Fruit fly (Drosophila melanogaster): Measurements from ENCODE around the gene Nbr.

The Nbr gene

DNA sequence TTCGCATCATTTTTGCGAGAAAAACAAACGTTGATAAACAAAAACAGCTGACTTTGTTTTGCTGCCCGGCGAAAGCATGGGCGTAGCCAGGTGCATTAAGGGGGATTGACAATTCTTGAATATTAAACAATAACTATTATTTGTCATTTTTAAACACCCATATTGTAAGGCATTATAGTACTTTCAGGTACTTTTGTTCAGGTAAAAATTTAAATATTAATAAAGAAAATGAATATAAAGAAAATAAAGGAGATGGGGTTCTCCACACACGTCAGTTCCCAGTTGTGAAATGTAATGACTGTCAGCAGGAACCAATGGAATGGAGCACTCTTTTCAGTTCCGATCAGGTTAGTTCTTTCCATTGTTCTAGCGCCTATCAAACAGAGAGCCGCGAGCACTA lies 4.3 kb downstream of the Nbr start, which contains the start of the genes Coq3 and Pld3 (continued):
- TF ChIP-seq CG8478 (optimal IDR thresholded peaks at IDR 0.05) (no peak), Lhr (GFP tag; optimal IDR thresholded peaks at IDR 0.05) (peak; percentile 36), Gsc (GFP tag; IDR thresholded peaks at IDR 0.05) (no peak), CG2678 (tag; optimal IDR thresholded peaks at IDR 0.05) (peak; percentile 90), CHES-1-like (GFP tag; optimal IDR thresholded peaks at IDR 0.05) (peak; percentile 68), Fer2 (tag; optimal IDR thresholded peaks at IDR 0.05) (peak; percentile 71), CG8924 (tag; optimal IDR thresholded peaks at IDR 0.05) (peak; percentile 83), CG6272 (GFP tag; IDR thresholded peaks at IDR 0.05) (0 out of 2 replicates have a peak, but pooled peaks have one; percentile 44), CG16815 (GFP tag; optimal IDR thresholded peaks at IDR 0.05) (peak; percentile 73), Max (GFP tag; optimal IDR thresholded peaks at IDR 0.05) (peak; percentile 72), nerfin-1 (tag; optimal IDR thresholded peaks at IDR 0.05) (peak; percentile 67), H15 (GFP tag; IDR thresholded peaks at IDR 0.05) (peak; percentile 70; the same call in 2 of the 3 replicates), usp (GFP tag; optimal IDR thresholded peaks at IDR 0.05) (no peak), CG4360 (GFP tag; IDR thresholded peaks at IDR 0.05) (peak; percentile 56; the same call in 1 of the 2 replicates), Trl (optimal IDR thresholded peaks at IDR 0.05) (no peak), Trl (GFP tag; optimal IDR thresholded peaks at IDR 0.05) (peak; percentile 72), CG34422 (GFP tag; IDR thresholded peaks at IDR 0.05) (peak; percentile 77), HmgZ (tag; optimal IDR thresholded peaks at IDR 0.05) (peak; percentile 89), gcm (GFP tag; optimal IDR thresholded peaks at IDR 0.05) (peak; percentile 67), Hr51 (GFP tag; optimal IDR thresholded peaks at IDR 0.05) (peak; percentile 69 to 82), CG2129 (GFP tag; IDR thresholded peaks at IDR 0.05; ENCODE audit: partially characterized antibody) (no peak), CG33557 (GFP tag; optimal IDR thresholded peaks at IDR 0.05) (peak; percentile 54), CoRest (tag; optimal IDR thresholded peaks at IDR 0.05) (peak; percentile 82), CG10959 (GFP tag; IDR thresholded peaks at IDR 0.05) (peak; percentile 46), CG4282 (GFP tag; optimal IDR thresholded peaks at IDR 0.05) (no peak), ind (GFP tag; optimal IDR thresholded peaks at IDR 0.05) (peak; percentile 89), Hmr (GFP tag; optimal IDR thresholded peaks at IDR 0.05) (peak; percentile 89), CG15269 (tag; optimal IDR thresholded peaks at IDR 0.05) (peak; percentile 84), Tbp (GFP tag; optimal IDR thresholded peaks at IDR 0.05) (no peak), CG18599 (GFP tag; optimal IDR thresholded peaks at IDR 0.05) (peak; percentile 93), MESR4 (GFP tag; optimal IDR thresholded peaks at IDR 0.05) (peak; percentile 16), Atf6 (GFP tag; IDR thresholded peaks at IDR 0.05) (peak; percentile 64), mam (GFP tag; optimal IDR thresholded peaks at IDR 0.05) (peak; percentile 83), CG18619 (GFP tag; optimal IDR thresholded peaks at IDR 0.05) (peak; percentile 73), seq (GFP tag; IDR thresholded peaks at IDR 0.05) (peak; percentile 50; the same call in 1 of the 2 replicates), wek (GFP tag; optimal IDR thresholded peaks at IDR 0.05) (peak; percentile 30), CG10979 (tag; optimal IDR thresholded peaks at IDR 0.05) (peak; percentile 80), Xrp1 (GFP tag; IDR thresholded peaks at IDR 0.05) (peak; percentile 90), slp2 (GFP tag; optimal IDR thresholded peaks at IDR 0.05) (peak; percentile 48), CG18262 (tag; optimal IDR thresholded peaks at IDR 0.05) (peak; percentile 82), grn (GFP tag; optimal IDR thresholded peaks at IDR 0.05) (no peak), CG17912 (GFP tag; optimal IDR thresholded peaks at IDR 0.05) (peak; percentile 35), CG32772 (GFP tag; IDR thresholded peaks at IDR 0.05) (peak; percentile 73), Jarid2 (GFP tag; optimal IDR thresholded peaks at IDR 0.05) (no peak), nau (GFP tag; optimal IDR thresholded peaks at IDR 0.05) (no peak), CG31365 (tag; optimal IDR thresholded peaks at IDR 0.05) (peak; percentile 9), gsb (GFP tag; IDR thresholded peaks at IDR 0.05) (peak; percentile 60), TFAM (GFP tag; optimal IDR thresholded peaks at IDR 0.05) (no peak), Elba2 (GFP tag; optimal IDR thresholded peaks at IDR 0.05) (no peak), Atf3 (GFP tag; optimal IDR thresholded peaks at IDR 0.05) (peak; percentile 58), NC2β (GFP tag; optimal IDR thresholded peaks at IDR 0.05) (peak; percentile 60)
